Worm (Caenorhabditis elegans): ENCODE results near the gene EGAP2.1.

The EGAP2.1 gene

DNA sequence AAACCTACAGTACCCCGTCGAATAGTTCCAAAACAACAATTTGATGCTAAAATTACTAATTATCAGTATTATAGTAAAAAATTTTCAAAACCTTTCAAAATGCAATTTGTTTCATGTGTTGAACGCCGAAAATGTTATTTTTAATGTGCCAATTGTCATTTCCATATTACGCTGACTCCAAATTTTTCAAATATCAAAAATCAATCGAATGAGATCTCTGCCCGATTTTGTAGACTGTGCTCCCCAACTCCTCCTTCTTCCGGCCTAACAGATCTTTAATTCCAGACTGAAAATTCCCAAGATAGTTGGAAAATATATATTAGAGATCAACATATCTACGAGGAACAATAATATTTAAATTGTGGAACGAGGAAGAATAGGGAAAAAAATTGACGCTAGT lies 46.6 kb downstream of the EGAP2.1 start:
- TF ChIP-seq hrde-1 (tag; optimal IDR thresholded peaks at IDR 0.05; ENCODE audit: borderline replicate concordance): no peak
- TF ChIP-seq B0019.2 (GFP tag; conservative IDR thresholded peaks at IDR 0.05): no peak
- TF ChIP-seq ztf-26 (tag; optimal IDR thresholded peaks at IDR 0.05): peak; percentile 4
- 0 out of 2 replicates have a peak, but pooled peaks have one; percentile 8 for TF ChIP-seq Y95B8A.8 (GFP tag; IDR thresholded peaks at IDR 0.05)

DNA sequence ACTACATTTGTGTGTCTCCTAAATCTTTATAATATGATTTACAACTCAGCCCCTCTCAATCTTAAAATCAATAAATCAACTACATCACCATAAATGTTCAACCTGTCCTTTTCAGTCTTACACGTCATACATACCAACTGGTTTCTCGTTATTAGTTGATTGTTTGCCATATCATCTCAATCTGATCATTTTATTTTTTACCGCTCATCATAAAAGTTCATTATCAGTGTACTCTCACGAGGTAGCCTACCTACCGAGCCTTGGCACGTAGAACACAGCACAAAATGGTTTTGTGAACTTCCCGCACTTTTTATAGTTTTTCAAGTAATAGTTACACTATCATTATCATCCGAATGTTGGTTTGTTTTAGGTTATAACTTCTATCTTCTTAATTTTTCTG lies 49.9 kb downstream of the EGAP2.1 start:
- no peak for TF ChIP-seq nfyb-1 (GFP tag; IDR thresholded peaks at IDR 0.05)
- TF ChIP-seq ztf-28 (GFP tag; IDR thresholded peaks at IDR 0.05): no peak
- peak; percentile 58; the same call in 1 of the 2 replicates for TF ChIP-seq lin-26 (GFP tag; IDR thresholded peaks at IDR 0.05)
- TF ChIP-seq athp-1 (tag; optimal IDR thresholded peaks at IDR 0.05): no peak
- no peak for TF ChIP-seq Y56A3A.18 (GFP tag; IDR thresholded peaks at IDR 0.05)
- no peak for TF ChIP-seq ceh-40 (GFP tag; IDR thresholded peaks at IDR 0.05)
- TF ChIP-seq tbp1 (GFP tag; optimal IDR thresholded peaks at IDR 0.05): no peak
- TF ChIP-seq repo-1 (tag; optimal IDR thresholded peaks at IDR 0.05): no peak
- no peak for TF ChIP-seq lsl-1 (GFP tag; optimal IDR thresholded peaks at IDR 0.05)
- no peak for TF ChIP-seq F57A8.1 (GFP tag; optimal IDR thresholded peaks at IDR 0.05)
- peak; percentile 73 for TF ChIP-seq nhr-80 (tag; optimal IDR thresholded peaks at IDR 0.05)
- TF ChIP-seq B0035.1 (tag; optimal IDR thresholded peaks at IDR 0.05): no peak
- no peak for TF ChIP-seq madf-8 (GFP tag; conservative IDR thresholded peaks at IDR 0.05)
- TF ChIP-seq let-607 (tag; optimal IDR thresholded peaks at IDR 0.05): peak in 1 of 2 experiments; percentile 85
- no peak for TF ChIP-seq cebp-1 (GFP tag; IDR thresholded peaks at IDR 0.05)
- no peak for TF ChIP-seq cebp-1 (tag; optimal IDR thresholded peaks at IDR 0.05)
- TF ChIP-seq madf-3 (GFP tag; IDR thresholded peaks at IDR 0.05): no peak
- no peak for TF ChIP-seq snpc-4 (GFP tag; optimal IDR thresholded peaks at IDR 0.05)
- no peak for TF ChIP-seq snpc-4 (tag; optimal IDR thresholded peaks at IDR 0.05)
- no peak for TF ChIP-seq rpc-1 (optimal IDR thresholded peaks at IDR 0.05)
- no peak for TF ChIP-seq rpc-1 (tag; optimal IDR thresholded peaks at IDR 0.05)
- TF ChIP-seq lag-1 (GFP tag; IDR thresholded peaks at IDR 0.05): no peak
- no peak for TF ChIP-seq Y53F4B.3 (GFP tag; IDR thresholded peaks at IDR 0.05)
- TF ChIP-seq nfya-1 (tag; optimal IDR thresholded peaks at IDR 0.05; ENCODE audit: borderline replicate concordance, insufficient read depth): no peak
- no peak for TF ChIP-seq sdz-38 (tag; optimal IDR thresholded peaks at IDR 0.05)
- TF ChIP-seq K11D2.4 (GFP tag; IDR thresholded peaks at IDR 0.05): no peak
- no peak for TF ChIP-seq ceh-100 (GFP tag; IDR thresholded peaks at IDR 0.05)
- no peak for TF ChIP-seq Y79H2A.3 (GFP tag; conservative IDR thresholded peaks at IDR 0.05)
- TF ChIP-seq sptf-2 (GFP tag; optimal IDR thresholded peaks at IDR 0.05): no peak
- TF ChIP-seq C17E4.6 (GFP tag; IDR thresholded peaks at IDR 0.05): no peak
- no peak for TF ChIP-seq pha-4 (tag; optimal IDR thresholded peaks at IDR 0.05)
- no peak for TF ChIP-seq ceh-91 (GFP tag; IDR thresholded peaks at IDR 0.05)
- no peak for TF ChIP-seq attf-5 (GFP tag; optimal IDR thresholded peaks at IDR 0.05)
- no peak for TF ChIP-seq ztf-18 (tag; optimal IDR thresholded peaks at IDR 0.05)
- no peak for TF ChIP-seq mxl-1 (tag; optimal IDR thresholded peaks at IDR 0.05)
- TF ChIP-seq mcd-1 (GFP tag; IDR thresholded peaks at IDR 0.05): no peak
- TF ChIP-seq Y53G8AR.9 (GFP tag; conservative IDR thresholded peaks at IDR 0.05): 0 out of 2 replicates have a peak, but pooled peaks have one; percentile 42
- TF ChIP-seq madf-10 (tag; optimal IDR thresholded peaks at IDR 0.05): no peak
- TF ChIP-seq B0261.1 (tag; optimal IDR thresholded peaks at IDR 0.05): no peak
- TF ChIP-seq hlh-12 (tag; optimal IDR thresholded peaks at IDR 0.05): no peak
- no peak for TF ChIP-seq gei-17 (GFP tag; optimal IDR thresholded peaks at IDR 0.05)
- TF ChIP-seq cebp-2 (GFP tag; IDR thresholded peaks at IDR 0.05): no peak
- TF ChIP-seq B0336.3 (GFP tag; IDR thresholded peaks at IDR 0.05): 0 out of 2 replicates have a peak, but pooled peaks have one; percentile 15
- TF ChIP-seq ztf-3 (GFP tag; optimal IDR thresholded peaks at IDR 0.05): no peak
- no peak for TF ChIP-seq attf-6 (GFP tag; IDR thresholded peaks at IDR 0.05)
